Worm (Caenorhabditis elegans) whole organism, L2 larva: Measurements from ENCODE around the gene str-66.

ENCODE experiments used
- F13H6.1 ChIP-seq: sonication (generic microtip); optimal IDR thresholded peaks from 2 replicates; lab custom pipeline; 2016; ENCODE audit warnings: missing genetic modification characterization, missing compliant biosample characterization
- ZK546.5 ChIP-seq: sonication (generic microtip); optimal IDR thresholded peaks from 2 replicates; lab custom pipeline; 2017; ENCODE audit warnings: missing biosample characterization, missing genetic modification characterization
- aly-2 ChIP-seq: fragments of 150-350 bp; optimal IDR thresholded peaks from 2 replicates; lab custom pipeline; 2014; ENCODE audit warnings: missing biosample characterization, missing genetic modification characterization
- ama-1 ChIP-seq: fragments of 150-350 bp; optimal IDR thresholded peaks from 2 replicates; lab custom pipeline; 2018; ENCODE audit warnings: inconsistent platforms
- egl-27 ChIP-seq: sonication (generic microtip); optimal IDR thresholded peaks from 3 replicates; lab custom pipeline; 2017; ENCODE audit warnings: missing biosample characterization, missing genetic modification reagents, missing genetic modification characterization
- mdl-1 ChIP-seq, 2 experiments: fragments of 150-350 bp in 1 of 2; sonication (generic microtip) in 1 of 2; optimal IDR thresholded peaks; 2 replicates each; lab custom pipeline; 2017; ENCODE audit warnings: missing biosample characterization in 2 of 2, missing genetic modification characterization in 2 of 2
- nhr-12 ChIP-seq: fragments of 150-350 bp; optimal IDR thresholded peaks from 2 replicates; lab custom pipeline; 2014; ENCODE audit warnings: missing biosample characterization, missing genetic modification characterization
- nhr-23 ChIP-seq: fragments of 150-350 bp; optimal IDR thresholded peaks from 2 replicates; lab custom pipeline; 2014; ENCODE audit warnings: missing biosample characterization, missing genetic modification reagents, missing genetic modification characterization
- skn-1 ChIP-seq: sonication (generic microtip); optimal IDR thresholded peaks from 2 replicates; lab custom pipeline; 2017; ENCODE audit warnings: missing biosample characterization, missing genetic modification characterization
- snpc-4 ChIP-seq: fragments of 150-350 bp; optimal IDR thresholded peaks from 2 replicates; lab custom pipeline; 2014; ENCODE audit warnings: missing biosample characterization, missing genetic modification characterization
- unc-62 ChIP-seq: fragments of 150-350 bp; optimal IDR thresholded peaks from 2 replicates; lab custom pipeline; 2014; ENCODE audit warnings: missing biosample characterization, missing genetic modification reagents, missing genetic modification characterization
- zag-1 ChIP-seq: fragments of 150-350 bp; optimal IDR thresholded peaks from 2 replicates; lab custom pipeline; 2014; ENCODE audit warnings: missing biosample characterization, missing genetic modification characterization
- ztf-4 ChIP-seq: fragments of 150-350 bp; optimal IDR thresholded peaks from 2 replicates; lab custom pipeline; 2014; ENCODE audit warnings: missing biosample characterization, missing genetic modification characterization

DNA sequence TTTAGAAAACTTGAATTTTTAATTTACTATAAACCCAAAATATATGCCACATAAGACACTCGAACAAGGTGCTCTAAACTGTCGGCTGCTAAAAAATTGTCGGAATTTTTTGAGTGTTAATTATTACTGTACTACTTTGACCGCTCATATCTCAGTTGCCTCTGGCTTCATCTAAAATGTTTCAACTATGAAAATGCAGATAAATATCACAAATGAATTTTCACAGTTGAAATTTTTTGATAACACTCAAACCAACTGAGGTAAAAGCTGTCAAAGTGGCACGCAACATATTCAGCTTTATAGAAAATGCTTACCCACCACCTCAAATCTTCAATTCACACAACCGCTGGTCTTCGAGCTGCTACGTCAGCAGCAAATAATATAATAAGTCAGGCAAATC is 15.3 kb downstream of the str-66 start, which contains the start of gene acs-21:
- TF ChIP-seq F13H6.1 (tag; lab: Kevin White, UChicago): no peak
- no peak for TF ChIP-seq snpc-4 (tag; lab: Kevin White, UChicago)
- no peak for TF ChIP-seq skn-1 (tag; lab: Kevin White, UChicago)
- no peak for TF ChIP-seq ZK546.5 (tag; lab: Kevin White, UChicago)
- no peak for TF ChIP-seq aly-2 (tag; lab: Kevin White, UChicago)
- TF ChIP-seq mdl-1 (tag; optimal IDR thresholded peaks at IDR 0.05; lab: Kevin White, UChicago): no peak
- no peak for TF ChIP-seq unc-62
- no peak for TF ChIP-seq ztf-4 (tag; lab: Kevin White, UChicago)
- no peak for TF ChIP-seq zag-1 (tag; lab: Kevin White, UChicago)
- no peak for TF ChIP-seq nhr-12
- TF ChIP-seq nhr-23 (tag; lab: Kevin White, UChicago): no peak
- TF ChIP-seq ama-1: no peak
- no peak for TF ChIP-seq egl-27 (tag; lab: Kevin White, UChicago)
